Fruit fly (Drosophila melanogaster): ENCODE measurements around the gene CG9757.

DNA sequence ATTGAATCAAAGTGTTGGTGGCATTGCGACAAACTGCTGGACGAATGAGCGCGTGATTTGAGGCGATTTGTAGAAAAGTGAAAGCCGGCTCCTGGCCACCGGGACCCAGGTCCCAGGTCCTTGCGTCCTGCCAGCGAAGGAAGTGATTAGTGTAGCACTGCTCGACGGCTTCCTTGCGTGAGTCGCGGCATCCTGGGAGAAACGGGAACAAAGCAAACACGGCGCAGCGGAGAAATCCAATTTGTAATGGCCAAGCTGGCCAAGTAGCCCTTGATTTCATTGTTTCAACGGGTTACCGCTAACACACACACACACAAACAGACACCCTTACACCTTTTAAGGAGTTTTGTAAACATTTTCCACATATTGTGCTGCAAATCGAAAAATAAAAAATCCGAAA, 19.4 kb upstream of the CG9757 start, which contains the start of gene CG10841:
- no peak for TF ChIP-seq CG8478 (optimal IDR thresholded peaks at IDR 0.05)
- no peak for TF ChIP-seq CTCF (optimal IDR thresholded peaks at IDR 0.05)

Data from S2 (cell line).